Fruit fly (Drosophila melanogaster) whole organism, embryonic: ENCODE data around the gene stumps.

ENCODE experiments used
- CG10209 ChIP-seq: fragments of 200-800 bp; sonication (Bioruptor generic); optimal IDR thresholded peaks from 3 replicates; lab custom pipeline; 2017; ENCODE audit warnings: missing biosample characterization, mild to moderate bottlenecking, missing genetic modification characterization, missing genetic modification reagents
- CG10959 ChIP-seq: fragments of 200-800 bp; sonication (Bioruptor generic); IDR thresholded peaks from 2 replicates; pipeline ENCODE4 v1.3.6; 2022; ENCODE audit warnings: missing biosample characterization, missing genetic modification characterization
- CG10979 ChIP-seq: fragments of 200-800 bp; sonication (Bioruptor generic); optimal IDR thresholded peaks from 2 replicates; lab custom pipeline; 2018; ENCODE audit warnings: missing biosample characterization, mild to moderate bottlenecking, missing genetic modification characterization, moderate library complexity
- CG12219 ChIP-seq: fragments of 200-800 bp; sonication (Bioruptor generic); optimal IDR thresholded peaks from 3 replicates; lab custom pipeline; 2018; ENCODE audit warnings: missing biosample characterization, mild to moderate bottlenecking, missing genetic modification characterization
- CG13123 ChIP-seq: fragments of 200-800 bp; sonication (Bioruptor generic); optimal IDR thresholded peaks from 2 replicates; lab custom pipeline; 2016; ENCODE audit warnings: missing biosample characterization, missing genetic modification characterization
- CG13424 ChIP-seq: fragments of 200-800 bp; sonication (Bioruptor generic); optimal IDR thresholded peaks from 2 replicates; lab custom pipeline; 2019; ENCODE audit warnings: missing biosample characterization, mild to moderate bottlenecking, missing genetic modification characterization, moderate library complexity
- CG13775 ChIP-seq: fragments of 200-800 bp; sonication (Bioruptor generic); optimal IDR thresholded peaks from 3 replicates; lab custom pipeline; 2017; ENCODE audit warnings: missing biosample characterization, mild to moderate bottlenecking, missing genetic modification characterization
- CG15696 ChIP-seq: fragments of 200-800 bp; sonication (Bioruptor generic); optimal IDR thresholded peaks from 2 replicates; lab custom pipeline; 2019; ENCODE audit warnings: missing biosample characterization, mild to moderate bottlenecking, missing genetic modification characterization, moderate library complexity
- CG1602 ChIP-seq: fragments of 200-800 bp; sonication (Bioruptor generic); optimal IDR thresholded peaks from 3 replicates; lab custom pipeline; 2016; ENCODE audit warnings: missing biosample characterization, missing genetic modification characterization
- CG1603 ChIP-seq: fragments of 200-800 bp; sonication (Bioruptor generic); optimal IDR thresholded peaks from 2 replicates; lab custom pipeline; 2019; ENCODE audit warnings: missing biosample characterization, mild to moderate bottlenecking, missing genetic modification characterization, moderate library complexity
- CG16815 ChIP-seq: fragments of 200-800 bp; sonication (Bioruptor generic); optimal IDR thresholded peaks from 3 replicates; lab custom pipeline; 2017; ENCODE audit warnings: missing biosample characterization, mild to moderate bottlenecking, missing genetic modification characterization
- CG17829 ChIP-seq: fragments of 200-800 bp; optimal IDR thresholded peaks from 2 replicates; lab custom pipeline; 2019; ENCODE audit warnings: missing biosample characterization, mild to moderate bottlenecking, missing genetic modification characterization, moderate library complexity
- CG18262 ChIP-seq: fragments of 200-800 bp; optimal IDR thresholded peaks from 3 replicates; lab custom pipeline; 2019; ENCODE audit warnings: missing biosample characterization, mild to moderate bottlenecking, missing genetic modification characterization, moderate library complexity
- CG2199 ChIP-seq: fragments of 200-800 bp; sonication (Bioruptor generic); IDR thresholded peaks from 3 replicates; pipeline ENCODE4 v1.3.6; 2022; ENCODE audit warnings: missing biosample characterization, missing genetic modification characterization
- CG4617 ChIP-seq: fragments of 200-800 bp; sonication (Bioruptor generic); optimal IDR thresholded peaks from 3 replicates; lab custom pipeline; 2016; ENCODE audit warnings: missing biosample characterization, missing genetic modification characterization, borderline replicate concordance
- CG6254 ChIP-seq: fragments of 200-800 bp; sonication (Bioruptor generic); optimal IDR thresholded peaks from 3 replicates; lab custom pipeline; 2017; ENCODE audit warnings: mild to moderate bottlenecking, missing biosample characterization, missing genetic modification reagents, missing genetic modification characterization
- CG6683 ChIP-seq: fragments of 200-800 bp; sonication (Bioruptor generic); optimal IDR thresholded peaks from 2 replicates; lab custom pipeline; 2017; ENCODE audit warnings: missing biosample characterization, mild to moderate bottlenecking, missing genetic modification characterization, missing genetic modification reagents
- CG6689 ChIP-seq: fragments of 200-800 bp; sonication (Bioruptor generic); IDR thresholded peaks from 2 replicates; pipeline ENCODE4 v1.3.6; 2022; ENCODE audit warnings: missing biosample characterization, missing genetic modification characterization
- CG7745 ChIP-seq: fragments of 200-800 bp; sonication (Bioruptor generic); optimal IDR thresholded peaks from 2 replicates; lab custom pipeline; 2018; ENCODE audit warnings: missing biosample characterization, mild to moderate bottlenecking, missing genetic modification characterization, moderate library complexity
- CG8924 ChIP-seq: fragments of 200-800 bp; optimal IDR thresholded peaks from 3 replicates; lab custom pipeline; 2019; ENCODE audit warnings: missing biosample characterization, mild to moderate bottlenecking, missing genetic modification characterization, moderate library complexity
- CG9727 ChIP-seq: fragments of 200-800 bp; sonication (Bioruptor generic); optimal IDR thresholded peaks from 3 replicates; lab custom pipeline; 2017; ENCODE audit warnings: missing biosample characterization, mild to moderate bottlenecking, missing genetic modification characterization
- Chrac-16 ChIP-seq: fragments of 200-800 bp; sonication (Bioruptor generic); optimal IDR thresholded peaks from 3 replicates; lab custom pipeline; 2016; ENCODE audit warnings: missing biosample characterization, missing genetic modification characterization
- D19A ChIP-seq: fragments of 200-800 bp; optimal IDR thresholded peaks from 3 replicates; lab custom pipeline; 2019; ENCODE audit warnings: missing biosample characterization, mild to moderate bottlenecking, missing genetic modification characterization, moderate library complexity
- Dfd ChIP-seq, 2 experiments: fragments of >200 bp; optimal IDR thresholded peaks; 2 replicates each; lab custom pipeline; 2017; ENCODE audit warnings: missing biosample characterization in 2 of 2, missing genetic modification characterization in 2 of 2
- Ets65A ChIP-seq: fragments of 200-800 bp; sonication (Bioruptor generic); peaks from one replicate; lab custom pipeline; 2016; ENCODE audit warnings: missing biosample characterization, missing genetic modification characterization
- Optix ChIP-seq: fragments of 200-800 bp; sonication (Bioruptor generic); IDR thresholded peaks from 3 replicates; pipeline ENCODE4 v1.3.6; 2022; ENCODE audit warnings: missing biosample characterization, missing genetic modification characterization
- Pdp1 ChIP-seq, 2 experiments: fragments of 200-800 bp; sonication (Bioruptor generic); optimal IDR thresholded peaks; 3 replicates each; lab custom pipeline; 2016; ENCODE audit warnings: missing biosample characterization in 2 of 2, missing genetic modification characterization in 2 of 2, mild to moderate bottlenecking in 1 of 2, moderate library complexity in 1 of 2
- Xbp1 ChIP-seq: fragments of 200-800 bp; sonication (Bioruptor generic); optimal IDR thresholded peaks from 3 replicates; lab custom pipeline; 2016; ENCODE audit warnings: missing biosample characterization, mild to moderate bottlenecking, missing genetic modification characterization
- Xrp1 ChIP-seq: fragments of 200-800 bp; sonication (Bioruptor generic); IDR thresholded peaks from 2 replicates; pipeline ENCODE4 v1.3.6; 2022; ENCODE audit warnings: missing biosample characterization, missing genetic modification characterization
- ara ChIP-seq: fragments of 200-800 bp; sonication (Bioruptor generic); IDR thresholded peaks from 2 replicates; pipeline ENCODE4 v1.3.6; 2022; ENCODE audit warnings: missing biosample characterization, missing genetic modification characterization
- bsh ChIP-seq, 2 experiments: fragments of 200-800 bp; sonication (Bioruptor generic); optimal IDR thresholded peaks; 2 replicates each; lab custom pipeline; 2017 to 2018; ENCODE audit warnings: mild to moderate bottlenecking in 2 of 2, missing biosample characterization in 2 of 2, missing genetic modification characterization in 2 of 2, moderate library complexity in 1 of 2
- chif ChIP-seq, 2 experiments: fragments of 200-800 bp; sonication (Bioruptor generic); optimal IDR thresholded peaks; 3 replicates each; lab custom pipeline; 2016; ENCODE audit warnings: missing biosample characterization in 2 of 2, missing genetic modification characterization in 2 of 2
- ci ChIP-seq: fragments of 200-800 bp; sonication (Bioruptor generic); IDR thresholded peaks from 3 replicates; pipeline ENCODE4 v1.3.6; 2022; ENCODE audit warnings: missing biosample characterization, missing genetic modification characterization
- crol ChIP-seq: fragments of 200-800 bp; sonication (Bioruptor generic); IDR thresholded peaks from 2 replicates; pipeline ENCODE4 v1.3.6; 2022; ENCODE audit warnings: missing biosample characterization, missing genetic modification characterization
- dmrt11E ChIP-seq: fragments of 200-800 bp; sonication (Bioruptor generic); optimal IDR thresholded peaks from 3 replicates; lab custom pipeline; 2018; ENCODE audit warnings: missing biosample characterization, mild to moderate bottlenecking, missing genetic modification characterization, moderate library complexity
- gce ChIP-seq: fragments of 200-800 bp; sonication (Bioruptor generic); IDR thresholded peaks from 3 replicates; pipeline ENCODE4 v1.3.6; 2022; ENCODE audit warnings: missing biosample characterization, missing genetic modification characterization
- gem ChIP-seq: fragments of 200-800 bp; sonication (Bioruptor generic); optimal IDR thresholded peaks from 2 replicates; lab custom pipeline; 2019; ENCODE audit warnings: missing biosample characterization, mild to moderate bottlenecking, missing genetic modification characterization, moderate library complexity
- gt ChIP-seq: fragments of 200-800 bp; sonication (Bioruptor generic); IDR thresholded peaks from 2 replicates; pipeline ENCODE4 v1.3.6; 2022; ENCODE audit warnings: missing biosample characterization, missing genetic modification characterization
- phol ChIP-seq: fragments of 200-800 bp; sonication (Bioruptor generic); optimal IDR thresholded peaks from 3 replicates; lab custom pipeline; 2018; ENCODE audit warnings: missing biosample characterization, mild to moderate bottlenecking, missing genetic modification characterization, moderate library complexity
- row ChIP-seq: fragments of 200-800 bp; sonication (Bioruptor generic); IDR thresholded peaks from 3 replicates; pipeline ENCODE4 v1.3.6; 2022; ENCODE audit warnings: missing biosample characterization, missing genetic modification characterization
- sima ChIP-seq: fragments of 200-800 bp; sonication (Bioruptor generic); optimal IDR thresholded peaks from 2 replicates; lab custom pipeline; 2016; ENCODE audit warnings: missing biosample characterization, missing genetic modification characterization
- tin ChIP-seq: fragments of 200-800 bp; sonication (Bioruptor generic); optimal IDR thresholded peaks from 3 replicates; lab custom pipeline; 2016; ENCODE audit warnings: missing biosample characterization, missing genetic modification characterization
- tna ChIP-seq: fragments of 200-800 bp; sonication (Bioruptor generic); IDR thresholded peaks from 2 replicates; pipeline ENCODE4 v1.3.6; 2022; ENCODE audit warnings: missing biosample characterization, missing genetic modification characterization; ENCODE audit not compliant: partially characterized antibody
- twi ChIP-seq: fragments of 200-800 bp; optimal IDR thresholded peaks from 2 replicates; lab custom pipeline; 2019; ENCODE audit warnings: missing biosample characterization, mild to moderate bottlenecking, missing genetic modification characterization, moderate library complexity
- vvl ChIP-seq: fragments of 200-800 bp; sonication (Bioruptor generic); IDR thresholded peaks from 2 replicates; pipeline ENCODE4 v1.3.6; 2022; ENCODE audit warnings: missing biosample characterization, missing genetic modification characterization
- zen ChIP-seq: fragments of 200-800 bp; sonication (Bioruptor generic); optimal IDR thresholded peaks from 3 replicates; lab custom pipeline; 2018; ENCODE audit warnings: missing biosample characterization, mild to moderate bottlenecking, missing genetic modification characterization, moderate library complexity
- zf30C ChIP-seq: fragments of 200-800 bp; sonication (Bioruptor generic); optimal IDR thresholded peaks from 3 replicates; lab custom pipeline; 2018; ENCODE audit warnings: missing biosample characterization, mild to moderate bottlenecking, missing genetic modification characterization

The stumps gene

dm6 chr3R:14589483-14589882 is 12.5 kb downstream of the stumps start (continued):
- TF ChIP-seq CG7745 (tag; lab: Kevin White, UChicago) (no peak), CG12219 (GFP tag; lab: Kevin White, UChicago) (no peak), Xrp1 (GFP tag; lab: Robert Waterston, UW) (peak; percentile 75), ci (GFP tag; lab: Robert Waterston, UW) (peak; percentile 27; the same call in 1 of the 3 replicates), gem (tag; lab: Kevin White, UChicago) (peak; percentile 40), CG1602 (no peak), row (GFP tag; lab: Robert Waterston, UW) (peak; percentile 55), chif (GFP tag; optimal IDR thresholded peaks at IDR 0.05; lab: Kevin White, UChicago) (peak; percentile 20 to 25), CG15696 (tag; lab: Kevin White, UChicago) (peak; percentile 75), CG18262 (tag; lab: Kevin White, UChicago) (peak; percentile 41), crol (GFP tag; lab: Robert Waterston, UW) (peak; percentile 23; the same call in 1 of the 2 replicates), Chrac-16 (GFP tag; lab: Kevin White, UChicago) (peak; percentile 39), CG16815 (GFP tag; lab: Kevin White, UChicago) (peak; percentile 22), CG8924 (tag; lab: Kevin White, UChicago) (peak; percentile 48), zf30C (GFP tag; lab: Kevin White, UChicago) (peak; percentile 94), twi (tag; lab: Kevin White, UChicago) (peak; percentile 90), zen (peak; percentile 31), CG6689 (0 out of 2 replicates have a peak, but pooled peaks have one; percentile 25), Ets65A (peak; percentile 89), CG1603 (tag; lab: Kevin White, UChicago) (peak; percentile 51), CG4617 (GFP tag; lab: Kevin White, UChicago) (no peak), phol (tag; lab: Kevin White, UChicago) (peak; percentile 27), CG10959 (GFP tag; lab: Robert Waterston, UW) (peak; percentile 51), CG13424 (no peak), Pdp1 (GFP tag; optimal IDR thresholded peaks at IDR 0.05; lab: Kevin White, UChicago) (peak in 1 of 2 experiments; percentile 85), D19A (peak; percentile 3), CG2199 (GFP tag; lab: Robert Waterston, UW) (0 out of 3 replicates have a peak, but pooled peaks have one; percentile 7), CG9727 (peak; percentile 65), dmrt11E (tag; lab: Kevin White, UChicago) (peak; percentile 74), gce (GFP tag; lab: Robert Waterston, UW) (no peak), gt (GFP tag; lab: Robert Waterston, UW) (0 out of 2 replicates have a peak, but pooled peaks have one; percentile 20), CG13123 (GFP tag; lab: Kevin White, UChicago) (no peak), Dfd (GFP tag; optimal IDR thresholded peaks at IDR 0.05; lab: Kevin White, UChicago) (no peak), CG6683 (GFP tag; lab: Kevin White, UChicago) (no peak), bsh (GFP tag; optimal IDR thresholded peaks at IDR 0.05; lab: Kevin White, UChicago) (peak in 1 of 2 experiments; percentile 37), CG10979 (tag; lab: Kevin White, UChicago) (peak; percentile 61), tna (GFP tag; lab: Robert Waterston, UW) (no peak), CG10209 (GFP tag; lab: Kevin White, UChicago) (peak; percentile 12), Optix (GFP tag; lab: Robert Waterston, UW) (no peak), ara (GFP tag; lab: Robert Waterston, UW) (0 out of 2 replicates have a peak, but pooled peaks have one; percentile 28), Xbp1 (peak; percentile 4), sima (GFP tag; lab: Kevin White, UChicago) (no peak), vvl (GFP tag; lab: Robert Waterston, UW) (peak; percentile 49; the same call in 1 of the 2 replicates), tin (GFP tag; lab: Kevin White, UChicago) (peak; percentile 6), CG13775 (GFP tag; lab: Kevin White, UChicago) (peak; percentile 5), CG17829 (tag; lab: Kevin White, UChicago) (peak; percentile 39), CG6254 (GFP tag; lab: Kevin White, UChicago) (no peak)
